Worm (Caenorhabditis elegans): ENCODE data around the gene abts-4.

ce11 chrX:6743344-6743743 is 18.2 kb downstream of the abts-4 start:
- TF ChIP-seq ceh-6 (GFP tag; optimal IDR thresholded peaks at IDR 0.05) (no peak), pqm-1 (tag; optimal IDR thresholded peaks at IDR 0.05) (no peak), odd-2 (tag; optimal IDR thresholded peaks at IDR 0.05) (no peak), rnt-1 (tag; optimal IDR thresholded peaks at IDR 0.05) (no peak), nhr-11 (tag; optimal IDR thresholded peaks at IDR 0.05) (no peak), dve-1 (tag; optimal IDR thresholded peaks at IDR 0.05) (no peak)

Measured in whole organism, late embryonic.